Worm (Caenorhabditis elegans): Measurements from ENCODE around the gene ZC404.15.

DNA sequence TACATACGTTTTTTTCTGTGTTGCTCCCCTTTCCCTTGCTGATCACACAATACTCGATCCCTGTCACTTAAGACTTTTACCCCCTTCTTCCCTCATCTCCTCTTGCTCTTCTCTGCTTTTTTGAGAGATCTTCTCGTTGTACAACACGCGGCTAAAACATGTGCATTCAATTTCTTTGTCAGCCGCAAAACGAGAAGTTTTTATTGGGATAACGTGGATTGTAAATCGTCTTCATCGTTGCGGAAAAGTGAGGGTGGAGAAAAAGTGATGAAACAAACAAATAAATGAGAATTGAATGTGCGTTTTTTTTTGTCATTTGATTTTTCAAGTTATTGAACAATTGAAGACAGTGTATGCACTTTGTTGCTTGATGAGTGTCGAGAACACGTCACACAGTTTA is 10.8 kb upstream of the ZC404.15 start:
- no peak for TF ChIP-seq unc-39 (tag; optimal IDR thresholded peaks at IDR 0.05)
- no peak for TF ChIP-seq lsy-2 (tag; optimal IDR thresholded peaks at IDR 0.05)
- TF ChIP-seq nhr-77 (tag; optimal IDR thresholded peaks at IDR 0.05), result no peak
- no peak for TF ChIP-seq fos-1 (tag; optimal IDR thresholded peaks at IDR 0.05)
- TF ChIP-seq lin-39 (tag; optimal IDR thresholded peaks at IDR 0.05), result no peak
- TF ChIP-seq snpc-4 (tag; optimal IDR thresholded peaks at IDR 0.05), result no peak
- no peak for TF ChIP-seq nhr-10 (tag; optimal IDR thresholded peaks at IDR 0.05)
- TF ChIP-seq ama-1 (optimal IDR thresholded peaks at IDR 0.05), result no peak
- no peak for TF ChIP-seq ztf-11 (tag; optimal IDR thresholded peaks at IDR 0.05)
- no peak for TF ChIP-seq aly-2 (tag; optimal IDR thresholded peaks at IDR 0.05)
- no peak for TF ChIP-seq ZK546.5 (tag; optimal IDR thresholded peaks at IDR 0.05)
- TF ChIP-seq skn-1 (tag; optimal IDR thresholded peaks at IDR 0.05), result no peak
- TF ChIP-seq zag-1 (tag; optimal IDR thresholded peaks at IDR 0.05), result no peak

Measured in whole organism, L2 larva.